Fruit fly (Drosophila melanogaster) whole organism, wandering third instar larva: ENCODE data around the gene CG33282.

Source experiments
- Abd-B ChIP-seq: fragments of >200 bp; optimal IDR thresholded peaks from 2 replicates; lab custom pipeline; 2017; ENCODE audit warnings: missing biosample characterization, missing genetic modification characterization
- CG32264 ChIP-seq: fragments of 200-800 bp; sonication (Bioruptor generic); optimal IDR thresholded peaks from 2 replicates; lab custom pipeline; 2016; ENCODE audit warnings: missing biosample characterization, missing genetic modification characterization
- CG9705 ChIP-seq: fragments of 200-800 bp; sonication (Bioruptor generic); optimal IDR thresholded peaks from 2 replicates; lab custom pipeline; 2018; ENCODE audit warnings: missing biosample characterization, mild to moderate bottlenecking, missing genetic modification characterization
- CrebA ChIP-seq: fragments of 200-800 bp; sonication (Bioruptor generic); optimal IDR thresholded peaks from 2 replicates; lab custom pipeline; 2016; ENCODE audit warnings: missing biosample characterization, mild to moderate bottlenecking, missing genetic modification characterization, borderline replicate concordance
- Dfd ChIP-seq: fragments of >200 bp; optimal IDR thresholded peaks from 2 replicates; lab custom pipeline; 2017; ENCODE audit warnings: missing biosample characterization, missing genetic modification characterization
- Dif ChIP-seq: fragments of 200-275, 200-300 bp; sonication (Bioruptor generic); optimal IDR thresholded peaks from 2 replicates; lab custom pipeline; 2018; ENCODE audit warnings: missing biosample characterization, missing genetic modification characterization; ENCODE audit not compliant: partially characterized antibody
- GATAd ChIP-seq: sonication (Bioruptor generic); optimal IDR thresholded peaks from 2 replicates; lab custom pipeline; 2016; ENCODE audit warnings: missing biosample characterization, missing genetic modification characterization
- HLH106 ChIP-seq: fragments of 200-800 bp; optimal IDR thresholded peaks from 3 replicates; lab custom pipeline; 2019; ENCODE audit warnings: missing biosample characterization, mild to moderate bottlenecking, missing genetic modification characterization, moderate library complexity
- Hnf4 ChIP-seq: fragments of 200-800 bp; sonication (Bioruptor generic); optimal IDR thresholded peaks from 2 replicates; lab custom pipeline; 2016; ENCODE audit warnings: missing biosample characterization, mild to moderate bottlenecking, missing genetic modification characterization
- Hr78 ChIP-seq: fragments of >200 bp; optimal IDR thresholded peaks from 2 replicates; lab custom pipeline; 2017; ENCODE audit warnings: missing biosample characterization, missing genetic modification characterization
- Hr83 ChIP-seq: fragments of 200-300 bp; sonication (Bioruptor generic); optimal IDR thresholded peaks from 2 replicates; lab custom pipeline; 2016; ENCODE audit warnings: missing biosample characterization, mild to moderate bottlenecking, missing genetic modification characterization, moderate library complexity; ENCODE audit not compliant: poor library complexity, severe bottlenecking
- Jra ChIP-seq: sonication (Bioruptor generic); optimal IDR thresholded peaks from 2 replicates; lab custom pipeline; 2016; ENCODE audit warnings: missing biosample characterization, missing genetic modification characterization
- Mio ChIP-seq: sonication (Bioruptor generic); optimal IDR thresholded peaks from 2 replicates; lab custom pipeline; 2016; ENCODE audit warnings: missing biosample characterization, missing genetic modification characterization
- Myc ChIP-seq: fragments of >200 bp; optimal IDR thresholded peaks from 2 replicates; lab custom pipeline; 2017
- N ChIP-seq: fragments of >200 bp; optimal IDR thresholded peaks from 2 replicates; lab custom pipeline; 2018; ENCODE audit warnings: missing biosample characterization, missing external identifiers, missing genetic modification characterization
- OdsH ChIP-seq: fragments of 200-800 bp; sonication (Bioruptor generic); optimal IDR thresholded peaks from 2 replicates; lab custom pipeline; 2016; ENCODE audit warnings: missing biosample characterization, mild to moderate bottlenecking, missing genetic modification characterization
- Rel ChIP-seq, 2 experiments: fragments of 200-800 bp; sonication (Bioruptor generic) in 1 of 2; optimal IDR thresholded peaks; 2 replicates in 1 of 2; 3 replicates in 1 of 2; lab custom pipeline; 2016 to 2019; ENCODE audit warnings: mild to moderate bottlenecking in 2 of 2, missing biosample characterization in 2 of 2, missing genetic modification characterization in 2 of 2, moderate library complexity in 1 of 2
- Sp1 ChIP-seq: fragments of 200-800 bp; sonication (Bioruptor generic); optimal IDR thresholded peaks from 3 replicates; lab custom pipeline; 2019; ENCODE audit warnings: missing biosample characterization, mild to moderate bottlenecking, missing genetic modification characterization, moderate library complexity
- Vsx2 ChIP-seq: fragments of 200-300, 225-300 bp; sonication (Bioruptor generic); optimal IDR thresholded peaks from 2 replicates; lab custom pipeline; 2018; ENCODE audit warnings: missing biosample characterization, missing genetic modification characterization; ENCODE audit not compliant: partially characterized antibody
- br ChIP-seq: fragments of 200-800 bp; sonication (Bioruptor generic); optimal IDR thresholded peaks from 2 replicates; lab custom pipeline; 2016; ENCODE audit warnings: missing biosample characterization, missing genetic modification characterization
- brk ChIP-seq: fragments of 200-800 bp; sonication (Bioruptor generic); optimal IDR thresholded peaks from 2 replicates; lab custom pipeline; 2016; ENCODE audit warnings: missing biosample characterization, mild to moderate bottlenecking, missing genetic modification characterization
- dl ChIP-seq, 2 experiments: fragments of 175-275, 200-275 bp in 1 of 2; fragments of 200-275 bp in 1 of 2; sonication (Bioruptor generic); optimal IDR thresholded peaks; lab custom pipeline; 2018; ENCODE audit warnings: mild to moderate bottlenecking in 2 of 2, missing biosample characterization in 2 of 2, missing genetic modification characterization in 2 of 2, moderate library complexity in 2 of 2; ENCODE audit not compliant: partially characterized antibody in 2 of 2, insufficient read depth in 1 of 2
- dmrt93B ChIP-seq: fragments of 200-800 bp; sonication (Bioruptor generic); optimal IDR thresholded peaks from 2 replicates; lab custom pipeline; 2018; ENCODE audit warnings: missing biosample characterization, mild to moderate bottlenecking, missing genetic modification characterization
- dsf ChIP-seq: sonication (Bioruptor generic); optimal IDR thresholded peaks from 2 replicates; lab custom pipeline; 2016; ENCODE audit warnings: missing biosample characterization, missing genetic modification characterization, borderline replicate concordance
- ey ChIP-seq: fragments of 200-800 bp; sonication (Bioruptor generic); optimal IDR thresholded peaks from 2 replicates; lab custom pipeline; 2016; ENCODE audit warnings: missing biosample characterization, missing genetic modification characterization
- foxo ChIP-seq, 2 experiments: fragments of 200-800 bp; sonication (Bioruptor generic); optimal IDR thresholded peaks; 2 replicates in 1 of 2; 3 replicates in 1 of 2; lab custom pipeline; 2016 to 2017; ENCODE audit warnings: missing biosample characterization in 2 of 2, missing genetic modification characterization in 2 of 2
- fru ChIP-seq: fragments of 200-800 bp; sonication (Bioruptor generic); optimal IDR thresholded peaks from 3 replicates; lab custom pipeline; 2016; ENCODE audit warnings: missing biosample characterization, mild to moderate bottlenecking, missing genetic modification characterization
- h ChIP-seq: fragments of 200-800 bp; sonication (Bioruptor generic); optimal IDR thresholded peaks from 3 replicates; lab custom pipeline; 2016; ENCODE audit warnings: missing biosample characterization, mild to moderate bottlenecking, missing genetic modification characterization
- jim ChIP-seq: fragments of 175-275, 200-325 bp; sonication (Bioruptor generic); optimal IDR thresholded peaks from 2 replicates; lab custom pipeline; 2016; ENCODE audit warnings: missing biosample characterization, mild to moderate bottlenecking, missing genetic modification characterization
- lola ChIP-seq: fragments of >200 bp; optimal IDR thresholded peaks from 2 replicates; lab custom pipeline; 2017; ENCODE audit warnings: missing biosample characterization, missing genetic modification characterization
- pan ChIP-seq: fragments of >200 bp; optimal IDR thresholded peaks from 2 replicates; lab custom pipeline; 2017
- psq ChIP-seq: fragments of 200-800 bp; sonication (Bioruptor generic); optimal IDR thresholded peaks from 3 replicates; lab custom pipeline; 2017; ENCODE audit warnings: missing biosample characterization, mild to moderate bottlenecking, missing genetic modification characterization, moderate library complexity
- rgr ChIP-seq: fragments of 200-800 bp; sonication (Bioruptor generic); optimal IDR thresholded peaks from 3 replicates; lab custom pipeline; 2016; ENCODE audit warnings: missing biosample characterization, mild to moderate bottlenecking, missing genetic modification characterization
- sage ChIP-seq: fragments of 200-800 bp; sonication (Bioruptor generic); optimal IDR thresholded peaks from 2 replicates; lab custom pipeline; 2016; ENCODE audit warnings: missing biosample characterization, mild to moderate bottlenecking, missing genetic modification characterization
- sv ChIP-seq: fragments of 200-800 bp; sonication (Bioruptor generic); optimal IDR thresholded peaks from 3 replicates; lab custom pipeline; 2016; ENCODE audit warnings: missing biosample characterization, missing genetic modification characterization
- tai ChIP-seq: sonication (Bioruptor generic); optimal IDR thresholded peaks from 2 replicates; lab custom pipeline; 2016; ENCODE audit warnings: missing biosample characterization, missing genetic modification characterization
- usp ChIP-seq: fragments of >200 bp; optimal IDR thresholded peaks from 2 replicates; lab custom pipeline; 2017; ENCODE audit warnings: missing biosample characterization, missing genetic modification characterization
- woc ChIP-seq: sonication (Bioruptor generic); optimal IDR thresholded peaks from 2 replicates; lab custom pipeline; 2016; ENCODE audit warnings: missing biosample characterization, mild to moderate bottlenecking, missing genetic modification characterization

CG33282 gene

dm6 chr2L:3341231-3341935 is 13.7 kb downstream of the CG33282 start (continued):
- peak; percentile 9 for TF ChIP-seq brk
- peak; percentile 25 for TF ChIP-seq N (GFP tag; lab: Kevin White, UChicago)
- TF ChIP-seq Hr78 = no peak
- TF ChIP-seq GATAd (GFP tag; lab: Kevin White, UChicago) = peak; percentile 24
- TF ChIP-seq lola = no peak
- no peak for TF ChIP-seq Hr83 (GFP tag; lab: Kevin White, UChicago)

dm6 chr2L:3342369-3342768 is 14.7 kb downstream of the CG33282 start:
- TF ChIP-seq Sp1 (GFP tag; lab: Kevin White, UChicago) (no peak), sv (GFP tag; lab: Kevin White, UChicago) (no peak), CG32264 (GFP tag; lab: Kevin White, UChicago) (no peak)

DNA sequence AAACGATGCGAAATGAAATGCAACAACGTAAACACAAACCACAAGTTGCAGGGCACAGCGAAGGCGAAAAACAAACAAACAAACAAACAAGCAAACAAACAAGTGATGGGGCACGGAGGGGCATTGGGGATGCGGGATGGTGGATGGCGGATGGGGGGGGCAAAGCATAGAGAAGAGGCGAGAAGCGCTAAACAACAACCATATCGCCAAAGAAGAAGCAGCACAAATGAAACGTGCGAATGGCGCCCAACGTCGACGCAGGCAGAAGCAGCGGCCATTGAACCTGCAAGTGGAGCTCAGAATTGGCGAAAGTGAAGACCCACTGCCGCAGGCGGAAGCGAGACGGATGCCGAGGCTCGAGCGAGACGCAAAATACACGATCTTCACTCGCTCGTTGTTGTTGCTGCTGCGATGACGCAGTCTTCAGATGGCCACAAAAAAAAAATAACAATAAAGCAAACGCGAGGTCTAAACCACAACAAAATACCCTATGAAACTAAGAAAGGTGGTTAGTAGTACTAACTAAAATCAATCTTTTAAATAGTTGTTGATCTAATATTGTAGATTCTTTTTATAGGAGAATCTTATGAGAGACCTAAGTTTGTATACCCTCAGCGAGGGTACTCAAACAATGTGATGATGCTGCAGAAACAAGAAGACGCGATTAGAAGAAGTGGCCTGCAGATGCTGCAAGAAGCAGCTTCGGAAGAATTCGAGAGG is 18.2 kb downstream of the CG33282 start:
- TF ChIP-seq Dfd (GFP tag; lab: Kevin White, UChicago) (no peak), rgr (GFP tag; lab: Kevin White, UChicago) (peak; percentile 91), Dif (no peak), CrebA (GFP tag; lab: Kevin White, UChicago) (peak; percentile 78), Mio (peak; percentile 34), Hr78 (no peak), foxo (GFP tag; optimal IDR thresholded peaks at IDR 0.05; lab: Kevin White, UChicago) (peak; percentile 51 to 91), Sp1 (GFP tag; lab: Kevin White, UChicago) (peak; percentile 75), tai (GFP tag; lab: Kevin White, UChicago) (peak; percentile 79), CG9705 (GFP tag; lab: Kevin White, UChicago) (no peak), GATAd (GFP tag; lab: Kevin White, UChicago) (no peak), Jra (GFP tag; lab: Kevin White, UChicago) (peak; percentile 89), Hr83 (GFP tag; lab: Kevin White, UChicago) (no peak), N (GFP tag; lab: Kevin White, UChicago) (no peak), Myc (lab: Kevin White, UChicago) (no peak), psq (peak; percentile 98), dsf (peak; percentile 21), br (GFP tag; lab: Kevin White, UChicago) (peak; percentile 88), usp (GFP tag; lab: Kevin White, UChicago) (no peak), HLH106 (tag; lab: Kevin White, UChicago) (peak; percentile 81), jim (no peak), Vsx2 (GFP tag; lab: Kevin White, UChicago) (no peak), woc (GFP tag; lab: Kevin White, UChicago) (peak; percentile 96), dmrt93B (GFP tag; lab: Kevin White, UChicago) (peak; percentile 68), CG32264 (GFP tag; lab: Kevin White, UChicago) (peak; percentile 85), Hnf4 (GFP tag; lab: Kevin White, UChicago) (peak; percentile 89), sage (GFP tag; lab: Kevin White, UChicago) (peak; percentile 89), brk (peak; percentile 85), OdsH (GFP tag; lab: Kevin White, UChicago) (peak; percentile 88), lola (no peak), sv (GFP tag; lab: Kevin White, UChicago) (no peak), pan (lab: Kevin White, UChicago) (no peak), Abd-B (no peak), fru (GFP tag; lab: Kevin White, UChicago) (peak; percentile 93), dl (GFP tag; optimal IDR thresholded peaks at IDR 0.05; lab: Kevin White, UChicago; ENCODE audit: insufficient read depth in 1 of 2, partially characterized antibody in 2 of 2) (no peak), ey (peak; percentile 95), Rel (GFP tag; optimal IDR thresholded peaks at IDR 0.05; lab: Kevin White, UChicago) (peak; percentile 75), Rel (tag; optimal IDR thresholded peaks at IDR 0.05; lab: Kevin White, UChicago) (peak; percentile 41), h (GFP tag; lab: Kevin White, UChicago) (peak; percentile 95)
